Fruit fly (Drosophila melanogaster) whole organism, embryonic: ENCODE data around the gene MED15.
A peak's percentile ranks its signal among the peaks of the same experiment; 100 is the strongest.

ENCODE experiments used
- Atf6 ChIP-seq: fragments of 200-800 bp; sonication (Bioruptor generic); IDR thresholded peaks from 2 replicates; pipeline ENCODE4 v1.3.6; 2022; ENCODE audit warnings: missing biosample characterization, missing genetic modification characterization
- CG10959 ChIP-seq: fragments of 200-800 bp; sonication (Bioruptor generic); IDR thresholded peaks from 2 replicates; pipeline ENCODE4 v1.3.6; 2022; ENCODE audit warnings: missing biosample characterization, missing genetic modification characterization
- CG12155 ChIP-seq: fragments of 200-800 bp; sonication (Bioruptor generic); optimal IDR thresholded peaks from 3 replicates; lab custom pipeline; 2016; ENCODE audit warnings: missing biosample characterization, missing genetic modification characterization
- CG14860 ChIP-seq: fragments of 200-800 bp; sonication (Bioruptor generic); IDR thresholded peaks from 3 replicates; pipeline ENCODE4 v1.3.6; 2022; ENCODE audit warnings: missing biosample characterization, missing genetic modification characterization; ENCODE audit not compliant: partially characterized antibody
- CG1529 ChIP-seq: fragments of 200-800 bp; sonication (Bioruptor generic); optimal IDR thresholded peaks from 3 replicates; lab custom pipeline; 2018; ENCODE audit warnings: missing biosample characterization, missing genetic modification characterization
- CG15479 ChIP-seq: fragments of 200-800 bp; sonication (Bioruptor generic); optimal IDR thresholded peaks from 3 replicates; lab custom pipeline; 2019; ENCODE audit warnings: missing biosample characterization, mild to moderate bottlenecking, missing genetic modification characterization, moderate library complexity
- CG1603 ChIP-seq: fragments of 200-800 bp; sonication (Bioruptor generic); optimal IDR thresholded peaks from 2 replicates; lab custom pipeline; 2019; ENCODE audit warnings: missing biosample characterization, mild to moderate bottlenecking, missing genetic modification characterization, moderate library complexity
- CG16815 ChIP-seq: fragments of 200-800 bp; sonication (Bioruptor generic); optimal IDR thresholded peaks from 3 replicates; lab custom pipeline; 2017; ENCODE audit warnings: missing biosample characterization, mild to moderate bottlenecking, missing genetic modification characterization
- CG16863 ChIP-seq: fragments of 200-800 bp; sonication (Bioruptor generic); optimal IDR thresholded peaks from 3 replicates; lab custom pipeline; 2016; ENCODE audit warnings: missing biosample characterization, missing genetic modification characterization
- CG17328 ChIP-seq: fragments of 200-800 bp; sonication (Bioruptor generic); IDR thresholded peaks from 2 replicates; pipeline ENCODE4 v1.3.6; 2022; ENCODE audit warnings: missing biosample characterization, missing genetic modification characterization
- CG17359 ChIP-seq: fragments of 200-800 bp; sonication (Bioruptor generic); optimal IDR thresholded peaks from 3 replicates; lab custom pipeline; 2018; ENCODE audit warnings: missing biosample characterization, mild to moderate bottlenecking, missing genetic modification characterization, moderate library complexity
- CG17612 ChIP-seq: fragments of 200-800 bp; sonication (Bioruptor generic); IDR thresholded peaks from 2 replicates; pipeline ENCODE4 v1.3.6; 2022; ENCODE audit warnings: missing biosample characterization, missing genetic modification characterization
- CG2202 ChIP-seq: fragments of 200-800 bp; sonication (Bioruptor generic); optimal IDR thresholded peaks from 2 replicates; lab custom pipeline; 2018; ENCODE audit warnings: missing biosample characterization, mild to moderate bottlenecking, missing genetic modification characterization
- CG3281 ChIP-seq: fragments of 200-800 bp; sonication (Bioruptor generic); optimal IDR thresholded peaks from 3 replicates; lab custom pipeline; 2017; ENCODE audit warnings: missing biosample characterization, mild to moderate bottlenecking, missing genetic modification characterization
- CG4404 ChIP-seq: fragments of 200-800 bp; sonication (Bioruptor generic); IDR thresholded peaks from 2 replicates; pipeline ENCODE4 v1.3.6; 2022; ENCODE audit warnings: missing biosample characterization, missing genetic modification characterization
- CG6175 ChIP-seq: fragments of 200-800 bp; sonication (Bioruptor generic); IDR thresholded peaks from 3 replicates; pipeline ENCODE4 v1.3.6; 2022; ENCODE audit warnings: missing biosample characterization, missing genetic modification characterization
- CG8281 ChIP-seq: fragments of 200-800 bp; sonication (Bioruptor generic); optimal IDR thresholded peaks from 2 replicates; lab custom pipeline; 2018; ENCODE audit warnings: missing biosample characterization, mild to moderate bottlenecking, missing genetic modification characterization, moderate library complexity
- CG9876 ChIP-seq: fragments of 200-800 bp; sonication (Bioruptor generic); optimal IDR thresholded peaks from 2 replicates; lab custom pipeline; 2016; ENCODE audit warnings: missing biosample characterization, missing genetic modification characterization
- Ets65A ChIP-seq: fragments of 200-800 bp; sonication (Bioruptor generic); peaks from one replicate; lab custom pipeline; 2016; ENCODE audit warnings: missing biosample characterization, missing genetic modification characterization
- Ets97D ChIP-seq: fragments of 200-800 bp; sonication (Bioruptor generic); optimal IDR thresholded peaks from 3 replicates; lab custom pipeline; 2016; ENCODE audit warnings: missing biosample characterization, missing genetic modification characterization
- HmgZ ChIP-seq: fragments of 200-800 bp; sonication (Bioruptor generic); optimal IDR thresholded peaks from 2 replicates; lab custom pipeline; 2018; ENCODE audit warnings: missing biosample characterization, mild to moderate bottlenecking, missing genetic modification characterization
- Hr39 ChIP-seq: fragments of >200 bp; optimal IDR thresholded peaks from 2 replicates; lab custom pipeline; 2017
- Hr78 ChIP-seq, 2 experiments: fragments of 200-800 bp in 1 of 2; fragments of >200 bp in 1 of 2; sonication (Bioruptor generic) in 1 of 2; optimal IDR thresholded peaks; 2 replicates each; lab custom pipeline; 2017 to 2019; ENCODE audit warnings: missing biosample characterization in 2 of 2, missing genetic modification characterization in 2 of 2, mild to moderate bottlenecking in 1 of 2, moderate library complexity in 1 of 2
- Mes4 ChIP-seq: fragments of 200-800 bp; sonication (Bioruptor generic); optimal IDR thresholded peaks from 2 replicates; lab custom pipeline; 2016; ENCODE audit warnings: missing biosample characterization, missing genetic modification characterization
- Nf-YC ChIP-seq: fragments of 200-800 bp; optimal IDR thresholded peaks from 3 replicates; lab custom pipeline; 2019; ENCODE audit warnings: missing biosample characterization, mild to moderate bottlenecking, missing genetic modification characterization, moderate library complexity
- Poxn ChIP-seq: fragments of 200-800 bp; sonication (Bioruptor generic); IDR thresholded peaks from 2 replicates; pipeline ENCODE4 v1.3.6; 2022; ENCODE audit warnings: missing biosample characterization, missing genetic modification characterization
- amos ChIP-seq: fragments of 200-800 bp; sonication (Bioruptor generic); IDR thresholded peaks from 2 replicates; pipeline ENCODE4 v1.3.6; 2022; ENCODE audit warnings: missing biosample characterization, missing genetic modification characterization; ENCODE audit not compliant: partially characterized antibody
- chif ChIP-seq, 2 experiments: fragments of 200-800 bp; sonication (Bioruptor generic); optimal IDR thresholded peaks; 3 replicates each; lab custom pipeline; 2016; ENCODE audit warnings: missing biosample characterization in 2 of 2, missing genetic modification characterization in 2 of 2
- corto ChIP-seq: fragments of 200-800 bp; sonication (Bioruptor generic); optimal IDR thresholded peaks from 2 replicates; lab custom pipeline; 2016; ENCODE audit warnings: missing biosample characterization, mild to moderate bottlenecking, missing genetic modification characterization, moderate library complexity
- crc ChIP-seq: fragments of 200-800 bp; sonication (Bioruptor generic); optimal IDR thresholded peaks from 2 replicates; lab custom pipeline; 2016; ENCODE audit warnings: missing biosample characterization, missing genetic modification characterization
- crol ChIP-seq: fragments of 200-800 bp; sonication (Bioruptor generic); IDR thresholded peaks from 2 replicates; pipeline ENCODE4 v1.3.6; 2022; ENCODE audit warnings: missing biosample characterization, missing genetic modification characterization
- dimm ChIP-seq: fragments of 200-800 bp; sonication (Bioruptor generic); IDR thresholded peaks from 2 replicates; pipeline ENCODE4 v1.3.6; 2022; ENCODE audit warnings: missing biosample characterization, missing genetic modification characterization
- en ChIP-seq: fragments of 200-800 bp; sonication (Bioruptor generic); optimal IDR thresholded peaks from 2 replicates; lab custom pipeline; 2016; ENCODE audit warnings: missing biosample characterization, missing genetic modification characterization
- eyg ChIP-seq: fragments of 200-800 bp; sonication (Bioruptor generic); optimal IDR thresholded peaks from 3 replicates; lab custom pipeline; 2016; ENCODE audit warnings: missing biosample characterization, missing genetic modification characterization
- grau ChIP-seq: fragments of 200-800 bp; optimal IDR thresholded peaks from 3 replicates; lab custom pipeline; 2019; ENCODE audit warnings: missing biosample characterization, mild to moderate bottlenecking, missing genetic modification characterization, moderate library complexity
- h ChIP-seq: fragments of >200 bp; optimal IDR thresholded peaks from 2 replicates; lab custom pipeline; 2017
- hkb ChIP-seq, 2 experiments: fragments of 200-800 bp in 1 of 2; fragments of >200 bp in 1 of 2; sonication (Bioruptor generic) in 1 of 2; IDR thresholded peaks in 1 of 2; optimal IDR thresholded peaks in 1 of 2; 2 replicates each; pipeline versions ENCODE4 v1.3.6 to Lab custom; 2017 to 2022; ENCODE audit warnings: missing biosample characterization in 1 of 2, missing genetic modification characterization in 1 of 2
- jing ChIP-seq: fragments of 200-800 bp; sonication (Bioruptor generic); optimal IDR thresholded peaks from 2 replicates; lab custom pipeline; 2018; ENCODE audit warnings: missing biosample characterization, mild to moderate bottlenecking, missing genetic modification characterization
- lilli ChIP-seq: fragments of 200-800 bp; sonication (Bioruptor generic); optimal IDR thresholded peaks from 3 replicates; lab custom pipeline; 2016; ENCODE audit warnings: missing biosample characterization, missing genetic modification characterization
- lov ChIP-seq, 2 experiments: fragments of 200-800 bp in 1 of 2; fragments of >200 bp in 1 of 2; sonication (Bioruptor generic) in 1 of 2; IDR thresholded peaks in 1 of 2; optimal IDR thresholded peaks in 1 of 2; 2 replicates in 1 of 2; 3 replicates in 1 of 2; pipeline versions ENCODE4 v1.3.6 to Lab custom; 2017 to 2022; ENCODE audit warnings: missing biosample characterization in 1 of 2, missing genetic modification characterization in 1 of 2
- luna ChIP-seq: fragments of 200-800 bp; sonication (Bioruptor generic); optimal IDR thresholded peaks from 2 replicates; lab custom pipeline; 2016; ENCODE audit warnings: missing biosample characterization, missing genetic modification characterization
- maf-S ChIP-seq: fragments of 200-800 bp; sonication (Bioruptor generic); optimal IDR thresholded peaks from 2 replicates; lab custom pipeline; 2016; ENCODE audit warnings: missing biosample characterization, missing genetic modification characterization
- psq ChIP-seq: fragments of 200-800 bp; sonication (Bioruptor generic); optimal IDR thresholded peaks from 2 replicates; lab custom pipeline; 2017; ENCODE audit warnings: missing biosample characterization, missing genetic modification characterization
- pum ChIP-seq: fragments of 200-800 bp; sonication (Bioruptor generic); optimal IDR thresholded peaks from 2 replicates; lab custom pipeline; 2016; ENCODE audit warnings: missing biosample characterization, missing genetic modification characterization
- run ChIP-seq: fragments of 200-800 bp; sonication (Bioruptor generic); optimal IDR thresholded peaks from 3 replicates; lab custom pipeline; 2018; ENCODE audit warnings: missing biosample characterization, mild to moderate bottlenecking, missing genetic modification characterization
- sens ChIP-seq: fragments of 200-800 bp; sonication (Bioruptor generic); peaks from one replicate; lab custom pipeline; 2016; ENCODE audit warnings: missing biosample characterization, missing genetic modification characterization
- ssp ChIP-seq: fragments of 200-800 bp; sonication (Bioruptor generic); IDR thresholded peaks from 2 replicates; pipeline ENCODE4 v1.3.6; 2022; ENCODE audit warnings: missing biosample characterization, missing genetic modification characterization
- tin ChIP-seq: fragments of 200-800 bp; sonication (Bioruptor generic); optimal IDR thresholded peaks from 3 replicates; lab custom pipeline; 2016; ENCODE audit warnings: missing biosample characterization, missing genetic modification characterization
- vnd ChIP-seq: fragments of 200-800 bp; sonication (Bioruptor generic); IDR thresholded peaks from 3 replicates; pipeline ENCODE4 v1.3.6; 2022; ENCODE audit warnings: missing biosample characterization, missing genetic modification characterization; ENCODE audit not compliant: partially characterized antibody
- zfh2 ChIP-seq: fragments of 200-800 bp; sonication (Bioruptor generic); optimal IDR thresholded peaks from 2 replicates; lab custom pipeline; 2016; ENCODE audit warnings: missing biosample characterization, missing genetic modification characterization

MED15 gene

DNA sequence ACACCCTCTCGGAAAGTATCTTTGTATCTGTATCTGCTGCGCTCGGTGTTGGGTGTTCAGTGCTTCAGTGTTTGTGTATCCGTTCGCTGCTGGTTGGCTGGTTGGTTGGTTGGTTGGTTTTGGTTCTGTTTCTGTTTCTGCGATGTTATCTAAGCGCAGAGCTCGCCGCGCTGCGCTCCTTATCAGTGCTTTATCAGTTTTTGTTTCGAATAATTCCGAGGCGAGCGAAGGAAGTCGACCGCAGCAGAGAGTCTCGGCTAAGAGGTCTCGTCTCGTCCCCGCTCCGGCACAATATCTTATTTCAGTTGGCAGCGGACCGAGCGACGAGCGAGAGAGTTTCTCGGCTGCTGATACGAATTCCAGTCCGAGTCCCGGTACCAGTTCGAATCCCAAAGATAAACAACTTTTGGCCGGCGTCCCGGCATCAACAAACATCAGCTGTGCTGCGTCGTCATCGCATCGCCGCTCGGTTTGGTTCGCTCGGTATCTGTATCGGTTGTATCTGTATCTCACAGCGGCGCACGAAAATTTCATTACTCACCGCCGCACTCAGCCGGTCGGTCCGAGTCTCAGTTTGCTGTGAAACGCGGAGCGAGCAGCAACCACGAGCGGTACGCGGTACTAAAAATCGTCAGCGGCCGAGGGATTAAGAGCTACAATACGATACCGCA lies 50.5 kb downstream of the MED15 start:
- TF ChIP-seq CG16863 (GFP tag; lab: Kevin White, UChicago) (no peak), CG17359 (tag; lab: Kevin White, UChicago) (peak; percentile 45), ssp (GFP tag; lab: Robert Waterston, UW) (no peak), Hr78 (GFP tag; optimal IDR thresholded peaks at IDR 0.05; lab: Kevin White, UChicago) (no peak), grau (tag; lab: Kevin White, UChicago) (peak; percentile 5), Ets97D (no peak), CG1529 (GFP tag; lab: Kevin White, UChicago) (no peak), zfh2 (no peak), pum (GFP tag; lab: Kevin White, UChicago) (no peak), Nf-YC (tag; lab: Kevin White, UChicago) (peak; percentile 94), en (GFP tag; lab: Kevin White, UChicago) (no peak), CG10959 (GFP tag; lab: Robert Waterston, UW) (no peak), Mes4 (GFP tag; lab: Kevin White, UChicago) (no peak), crol (GFP tag; lab: Robert Waterston, UW) (peak; percentile 56), corto (GFP tag; lab: Kevin White, UChicago) (no peak), CG6175 (GFP tag; lab: Robert Waterston, UW) (no peak), CG3281 (peak; percentile 50), CG9876 (GFP tag; lab: Kevin White, UChicago) (no peak), hkb (optimal IDR thresholded peaks at IDR 0.05; lab: Kevin White, UChicago) (no peak), hkb (GFP tag; IDR thresholded peaks at IDR 0.05; lab: Robert Waterston, UW) (peak; percentile 60), run (tag; lab: Kevin White, UChicago) (no peak), chif (GFP tag; optimal IDR thresholded peaks at IDR 0.05; lab: Kevin White, UChicago) (peak in 1 of 2 experiments; percentile 56), h (lab: Kevin White, UChicago) (no peak), Ets65A (GFP tag; lab: Kevin White, UChicago) (no peak), Hr39 (no peak), vnd (GFP tag; lab: Robert Waterston, UW) (no peak), jing (no peak), CG12155 (GFP tag; lab: Kevin White, UChicago) (no peak), CG14860 (GFP tag; lab: Robert Waterston, UW) (no peak), crc (no peak), eyg (GFP tag; lab: Kevin White, UChicago) (peak; percentile 45), CG16815 (GFP tag; lab: Kevin White, UChicago) (no peak), maf-S (GFP tag; lab: Kevin White, UChicago) (peak; percentile 9), amos (peak; percentile 59; the same call in 1 of the 2 replicates), CG15479 (peak; percentile 78), luna (GFP tag; lab: Kevin White, UChicago) (no peak), Atf6 (peak; percentile 62; the same call in 1 of the 2 replicates), CG4404 (GFP tag; lab: Robert Waterston, UW) (no peak), dimm (GFP tag; lab: Robert Waterston, UW) (no peak), tin (no peak), CG2202 (tag; lab: Kevin White, UChicago) (no peak), psq (GFP tag; lab: Kevin White, UChicago) (no peak), lilli (GFP tag; lab: Kevin White, UChicago) (peak; percentile 24), lov (optimal IDR thresholded peaks at IDR 0.05; lab: Kevin White, UChicago) (no peak), lov (GFP tag; IDR thresholded peaks at IDR 0.05; lab: Robert Waterston, UW) (0 out of 3 replicates have a peak, but pooled peaks have one; percentile 13), Poxn (no peak), CG8281 (no peak), HmgZ (peak; percentile 49), CG17612 (GFP tag; lab: Robert Waterston, UW) (no peak), CG17328 (GFP tag; lab: Robert Waterston, UW) (peak; percentile 41), CG1603 (tag; lab: Kevin White, UChicago) (peak; percentile 45), sens (GFP tag; lab: Kevin White, UChicago) (peak; percentile 74)
